Fruit fly (Drosophila melanogaster): ENCODE measurements around the gene CG9691.

The CG9691 gene

dm6 chrX:9877240-9877639 is 7.0 kb upstream of the CG9691 start:
- TF ChIP-seq svp (GFP tag) (peak; percentile 40), lz (GFP tag; optimal IDR thresholded peaks at IDR 0.05) (no peak), dac (GFP tag; optimal IDR thresholded peaks at IDR 0.05) (no peak)

- TF ChIP-seq Sox102F (GFP tag; optimal IDR thresholded peaks at IDR 0.05), result no peak
- TF ChIP-seq svp (GFP tag), result peak; percentile 100
- TF ChIP-seq Eip78C (GFP tag), result peak; percentile 57
- TF ChIP-seq CG1621 (tag; optimal IDR thresholded peaks at IDR 0.05), result no peak
- no peak for TF ChIP-seq net (GFP tag; optimal IDR thresholded peaks at IDR 0.05)
Measured at dm6 chrX:9878125-9878524, 6.1 kb upstream of the CG9691 start, which contains the start of gene CG1468. TSS of gene CG1468 (plus strand) at chrX:9878422.

dm6 chrX:9879570-9879969 is 4.7 kb upstream of the CG9691 start, which contains the start of gene CG9686:
TSS of gene CG9686 (plus strand) at chrX:9879870.
- TF ChIP-seq achi (GFP tag; optimal IDR thresholded peaks at IDR 0.05) (no peak), Gug (GFP tag; IDR thresholded peaks at IDR 0.05) (no peak), dac (GFP tag; optimal IDR thresholded peaks at IDR 0.05) (no peak), salr (GFP tag; optimal IDR thresholded peaks at IDR 0.05) (no peak), CG16779 (tag; optimal IDR thresholded peaks at IDR 0.05) (no peak), Hr4 (GFP tag; optimal IDR thresholded peaks at IDR 0.05) (no peak), svp (GFP tag) (peak; percentile 89), Eip78C (GFP tag) (peak; percentile 5), Lpt (GFP tag; optimal IDR thresholded peaks at IDR 0.05) (no peak), CG7368 (GFP tag; optimal IDR thresholded peaks at IDR 0.05) (no peak), fd85E (GFP tag; optimal IDR thresholded peaks at IDR 0.05) (no peak), OdsH (GFP tag; optimal IDR thresholded peaks at IDR 0.05) (no peak)

- TF ChIP-seq spab (GFP tag; optimal IDR thresholded peaks at IDR 0.05), result no peak
- peak; percentile 24 for TF ChIP-seq CG1621 (tag; optimal IDR thresholded peaks at IDR 0.05)
- peak; percentile 36 for TF ChIP-seq Lpt (GFP tag; optimal IDR thresholded peaks at IDR 0.05)
- TF ChIP-seq cyc (GFP tag; optimal IDR thresholded peaks at IDR 0.05), result no peak
- no peak for TF ChIP-seq CG6163 (GFP tag; IDR thresholded peaks at IDR 0.05)
- no peak for TF ChIP-seq CG8119 (GFP tag; IDR thresholded peaks at IDR 0.05)
- no peak for TF ChIP-seq CG10669 (GFP tag; optimal IDR thresholded peaks at IDR 0.05)
- TF ChIP-seq CG3032 (tag; optimal IDR thresholded peaks at IDR 0.05), result no peak
- no peak for TF ChIP-seq CG9139 (GFP tag; optimal IDR thresholded peaks at IDR 0.05)
- TF ChIP-seq dsx (GFP tag; optimal IDR thresholded peaks at IDR 0.05; ENCODE audit: poor library complexity, severe bottlenecking), result no peak
- TF ChIP-seq Gug (GFP tag; IDR thresholded peaks at IDR 0.05), result no peak
- no peak for TF ChIP-seq lz (GFP tag; optimal IDR thresholded peaks at IDR 0.05)
- TF ChIP-seq OdsH (GFP tag; optimal IDR thresholded peaks at IDR 0.05), result no peak
- TF ChIP-seq CG7368 (GFP tag; optimal IDR thresholded peaks at IDR 0.05), result no peak
- TF ChIP-seq CG6808 (GFP tag; optimal IDR thresholded peaks at IDR 0.05), result no peak
- TF ChIP-seq svp (GFP tag), result no peak
- TF ChIP-seq CG3919 (GFP tag; optimal IDR thresholded peaks at IDR 0.05), result peak; percentile 9
- TF ChIP-seq CG6854 (GFP tag; optimal IDR thresholded peaks at IDR 0.05), result peak; percentile 1
- no peak for TF ChIP-seq dac (GFP tag; optimal IDR thresholded peaks at IDR 0.05)
- TF ChIP-seq net (GFP tag; optimal IDR thresholded peaks at IDR 0.05), result no peak
- no peak for TF ChIP-seq Sox15 (GFP tag; optimal IDR thresholded peaks at IDR 0.05)
- no peak for TF ChIP-seq Blimp-1 (GFP tag; optimal IDR thresholded peaks at IDR 0.05)
- TF ChIP-seq CG11294 (GFP tag; IDR thresholded peaks at IDR 0.05), result no peak
- TF ChIP-seq CG8319 (GFP tag; optimal IDR thresholded peaks at IDR 0.05), result no peak
- no peak for TF ChIP-seq fd59A (GFP tag; optimal IDR thresholded peaks at IDR 0.05)
- TF ChIP-seq eg (GFP tag; IDR thresholded peaks at IDR 0.05), result 0 out of 3 replicates have a peak, but pooled peaks have one; percentile 20
- no peak for TF ChIP-seq CG6276 (GFP tag; optimal IDR thresholded peaks at IDR 0.05)
- TF ChIP-seq ss (GFP tag; optimal IDR thresholded peaks at IDR 0.05), result no peak
- TF ChIP-seq CG11902 (GFP tag; optimal IDR thresholded peaks at IDR 0.05), result no peak
- TF ChIP-seq Eip78C (GFP tag), result peak; percentile 73
- TF ChIP-seq Ets96B (tag; optimal IDR thresholded peaks at IDR 0.05), result no peak
- TF ChIP-seq CG10631 (GFP tag; optimal IDR thresholded peaks at IDR 0.05), result no peak
- TF ChIP-seq esn (GFP tag; optimal IDR thresholded peaks at IDR 0.05), result no peak
- no peak for TF ChIP-seq fd85E (GFP tag; optimal IDR thresholded peaks at IDR 0.05)
- no peak for TF ChIP-seq Smox (GFP tag; optimal IDR thresholded peaks at IDR 0.05)
- peak; percentile 15; the same call in 1 of the 2 replicates for TF ChIP-seq CG15336 (GFP tag; IDR thresholded peaks at IDR 0.05)
Measured at dm6 chrX:9881746-9882145, 2.5 kb upstream of the CG9691 start, which contains the start of gene CG9689. TSS of gene CG9689 (plus strand) at chrX:9881953.
